Worm (Caenorhabditis elegans) whole organism, L1 larva: ENCODE results near the gene srd-39.

ENCODE experiments used
- aha-1 ChIP-seq: fragments of 150-350 bp; optimal IDR thresholded peaks from 2 replicates; lab custom pipeline; 2014; ENCODE audit warnings: missing biosample characterization, missing genetic modification characterization
- ceh-63 ChIP-seq: fragments of 200-800 bp; sonication (Bioruptor generic); optimal IDR thresholded peaks from 2 replicates; lab custom pipeline; 2018; ENCODE audit warnings: mild to moderate bottlenecking, missing genetic modification characterization, missing compliant biosample characterization
- mep-1 ChIP-seq: fragments of 150-350 bp; optimal IDR thresholded peaks from 2 replicates; lab custom pipeline; 2014; ENCODE audit warnings: missing biosample characterization, missing genetic modification characterization
- nhr-11 ChIP-seq: fragments of 150-350 bp; optimal IDR thresholded peaks from 2 replicates; lab custom pipeline; 2014; ENCODE audit warnings: missing biosample characterization, missing genetic modification characterization
- pqm-1 ChIP-seq: sonication (generic microtip); optimal IDR thresholded peaks from 3 replicates; lab custom pipeline; 2017; ENCODE audit warnings: missing biosample characterization, missing genetic modification characterization
- snpc-4 ChIP-seq: fragments of 150-350 bp; optimal IDR thresholded peaks from 2 replicates; lab custom pipeline; 2014; ENCODE audit warnings: missing biosample characterization, missing genetic modification characterization
- tbx-2 ChIP-seq: sonication (generic microtip); optimal IDR thresholded peaks from 2 replicates; lab custom pipeline; 2016; ENCODE audit warnings: missing genetic modification characterization, missing compliant biosample characterization
- unc-62 ChIP-seq: fragments of 150-350 bp; optimal IDR thresholded peaks from 2 replicates; lab custom pipeline; 2014; ENCODE audit warnings: missing biosample characterization, missing genetic modification reagents, missing genetic modification characterization
- zag-1 ChIP-seq: fragments of 150-350 bp; optimal IDR thresholded peaks from 2 replicates; lab custom pipeline; 2014; ENCODE audit warnings: missing biosample characterization, missing genetic modification characterization

- no peak for TF ChIP-seq mep-1 (tag; lab: Kevin White, UChicago)
- no peak for TF ChIP-seq unc-62 (GFP tag; lab: Kevin White, UChicago)
- TF ChIP-seq aha-1 (tag; lab: Kevin White, UChicago): no peak
- no peak for TF ChIP-seq ceh-63 (GFP tag; lab: Kevin White, UChicago)
- TF ChIP-seq tbx-2 (tag; lab: Kevin White, UChicago): no peak
- no peak for TF ChIP-seq pqm-1 (tag; lab: Kevin White, UChicago)
- no peak for TF ChIP-seq nhr-11 (tag; lab: Kevin White, UChicago)
- TF ChIP-seq snpc-4 (tag; lab: Kevin White, UChicago): no peak
- TF ChIP-seq zag-1 (tag; lab: Kevin White, UChicago): no peak
Observed at ce11 chrX:13251914-13252434, 48.4 kb downstream of the srd-39 start, which contains the start of gene nhr-32.
